Worm (Caenorhabditis elegans): ENCODE results near the gene R148.8.

R148.8 gene

ce11 chrIII:3188564-3188963, 2.7 kb upstream of the R148.8 start:
- TF ChIP-seq egl-13 (tag; optimal IDR thresholded peaks at IDR 0.05) (no peak), ces-1 (GFP tag; optimal IDR thresholded peaks at IDR 0.05) (no peak), irx-1 (tag; optimal IDR thresholded peaks at IDR 0.05) (no peak), nhr-20 (tag; optimal IDR thresholded peaks at IDR 0.05) (no peak), nhr-237 (tag; optimal IDR thresholded peaks at IDR 0.05) (no peak), unc-98 (GFP tag; IDR thresholded peaks at IDR 0.05) (no peak), ztf-11 (tag; optimal IDR thresholded peaks at IDR 0.05) (no peak), hlh-17 (GFP tag; optimal IDR thresholded peaks at IDR 0.05; ENCODE audit: borderline replicate concordance) (no peak), zag-1 (tag; optimal IDR thresholded peaks at IDR 0.05) (no peak), ceh-90 (tag; optimal IDR thresholded peaks at IDR 0.05) (no peak), unc-86 (tag; optimal IDR thresholded peaks at IDR 0.05) (no peak), vab-15 (tag; optimal IDR thresholded peaks at IDR 0.05) (no peak), nhr-19 (GFP tag; conservative IDR thresholded peaks at IDR 0.05) (no peak), lir-3 (tag; optimal IDR thresholded peaks at IDR 0.05; ENCODE audit: poor library complexity) (no peak), alr-1 (tag; optimal IDR thresholded peaks at IDR 0.05; ENCODE audit: borderline replicate concordance) (no peak), dsc-1 (tag; optimal IDR thresholded peaks at IDR 0.05) (no peak)

ce11 chrIII:3190660-3191059, 635 bp upstream of the R148.8 start:
- TF ChIP-seq lir-3 (tag; optimal IDR thresholded peaks at IDR 0.05; ENCODE audit: poor library complexity) (no peak), irx-1 (tag; optimal IDR thresholded peaks at IDR 0.05) (no peak), rnt-1 (tag; optimal IDR thresholded peaks at IDR 0.05) (no peak), nhr-28 (tag; optimal IDR thresholded peaks at IDR 0.05) (no peak)

- TF ChIP-seq ceh-90 (tag; optimal IDR thresholded peaks at IDR 0.05) (no peak), dsc-1 (tag; optimal IDR thresholded peaks at IDR 0.05) (no peak), nhr-71 (tag; optimal IDR thresholded peaks at IDR 0.05) (no peak), sptf-1 (tag; optimal IDR thresholded peaks at IDR 0.05) (no peak), lin-35 (GFP tag; optimal IDR thresholded peaks at IDR 0.05) (no peak), nhr-47 (tag; optimal IDR thresholded peaks at IDR 0.05) (no peak), elt-2 (tag; optimal IDR thresholded peaks at IDR 0.05) (no peak), nhr-90 (tag; optimal IDR thresholded peaks at IDR 0.05; ENCODE audit: poor library complexity) (no peak), tbx-2 (tag; optimal IDR thresholded peaks at IDR 0.05) (no peak), F16B12.6 (tag; optimal IDR thresholded peaks at IDR 0.05) (no peak), nhr-12 (tag; optimal IDR thresholded peaks at IDR 0.05) (no peak), unc-30 (tag; optimal IDR thresholded peaks at IDR 0.05) (no peak), blmp-1 (tag; optimal IDR thresholded peaks at IDR 0.05) (no peak), irx-1 (tag; optimal IDR thresholded peaks at IDR 0.05) (no peak), egl-27 (tag; optimal IDR thresholded peaks at IDR 0.05) (no peak), isw-1 (GFP tag; IDR thresholded peaks at IDR 0.05) (no peak)
Measured at ce11 chrIII:3191729-3192128, 434 bp downstream of the R148.8 start.

DNA sequence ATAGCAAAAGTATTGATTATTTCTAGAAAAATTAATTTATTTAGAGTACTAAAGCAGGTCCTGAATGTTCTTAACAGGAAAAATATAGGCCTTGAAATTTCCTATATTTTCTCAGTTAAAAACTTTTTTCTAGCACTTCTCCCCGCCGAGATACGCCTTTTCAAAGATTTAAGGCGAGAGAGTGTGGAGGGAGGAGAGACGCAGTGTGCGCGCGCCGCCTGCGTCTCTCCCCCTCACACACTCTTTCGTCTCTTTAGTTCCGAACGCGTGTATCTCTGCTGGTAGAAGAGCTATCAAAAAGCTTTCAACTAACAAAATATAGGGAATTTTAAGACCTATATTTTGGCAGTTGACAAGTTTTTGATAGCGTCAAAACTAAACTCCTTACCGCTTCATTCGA, 6.6 kb downstream of the R148.8 start:
- TF ChIP-seq F16B12.6 (tag; optimal IDR thresholded peaks at IDR 0.05) (no peak), nhr-71 (tag; optimal IDR thresholded peaks at IDR 0.05) (no peak), dsc-1 (tag; optimal IDR thresholded peaks at IDR 0.05) (no peak), nhr-84 (tag; optimal IDR thresholded peaks at IDR 0.05) (no peak)

- TF ChIP-seq efl-1 (optimal IDR thresholded peaks at IDR 0.05) (no peak), efl-1 (GFP tag; optimal IDR thresholded peaks at IDR 0.05 in 1 of 2) (peak in 1 of 2 experiments; percentile 43), egl-27 (tag; optimal IDR thresholded peaks at IDR 0.05) (no peak)
Measured at ce11 chrIII:3198307-3198706, 7.0 kb downstream of the R148.8 start, which contains the start of gene R148.7. Gene R148.7, minus strand, starts transcription at chrIII:3198407.

All from whole organism, L1 larva.